Fruit fly (Drosophila melanogaster) whole organism, embryonic: ENCODE results near the gene CG9150.

ENCODE experiments used
- Antp ChIP-seq: fragments of 200-800 bp; sonication (Bioruptor generic); optimal IDR thresholded peaks from 3 replicates; lab custom pipeline; 2016; ENCODE audit warnings: missing biosample characterization, missing genetic modification characterization
- Bdp1 ChIP-seq: fragments of 200-800 bp; sonication (Bioruptor generic); optimal IDR thresholded peaks from 3 replicates; lab custom pipeline; 2016; ENCODE audit warnings: missing biosample characterization, missing genetic modification characterization
- CG1024 ChIP-seq: fragments of 200-800 bp; sonication (Bioruptor generic); IDR thresholded peaks from 2 replicates; pipeline ENCODE4 v1.3.6; 2022; ENCODE audit warnings: missing biosample characterization, missing genetic modification characterization
- CG10366 ChIP-seq: fragments of 200-800 bp; sonication (Bioruptor generic); IDR thresholded peaks from 2 replicates; pipeline ENCODE4 v1.3.6; 2022; ENCODE audit warnings: missing biosample characterization, missing genetic modification characterization
- CG10543 ChIP-seq: fragments of 200-800 bp; sonication (Bioruptor generic); optimal IDR thresholded peaks from 3 replicates; lab custom pipeline; 2017; ENCODE audit warnings: missing biosample characterization, mild to moderate bottlenecking, missing genetic modification characterization, moderate library complexity
- CG11247 ChIP-seq: fragments of 200-800 bp; sonication (Bioruptor generic); IDR thresholded peaks from 2 replicates; pipeline ENCODE4 v1.3.6; 2022; ENCODE audit warnings: missing biosample characterization, missing genetic modification characterization
- CG12942 ChIP-seq: fragments of 200-800 bp; sonication (Bioruptor generic); optimal IDR thresholded peaks from 3 replicates; lab custom pipeline; 2016; ENCODE audit warnings: missing biosample characterization, missing genetic modification characterization
- CG1832 ChIP-seq: fragments of 200-800 bp; sonication (Bioruptor generic); optimal IDR thresholded peaks from 2 replicates; lab custom pipeline; 2017; ENCODE audit warnings: missing biosample characterization, mild to moderate bottlenecking, missing genetic modification characterization, inconsistent platforms
- CG18476 ChIP-seq: fragments of 200-800 bp; sonication (Bioruptor generic); optimal IDR thresholded peaks from 2 replicates; lab custom pipeline; 2016; ENCODE audit warnings: missing biosample characterization, mild to moderate bottlenecking, missing genetic modification characterization
- CG2202 ChIP-seq: fragments of 200-800 bp; sonication (Bioruptor generic); optimal IDR thresholded peaks from 2 replicates; lab custom pipeline; 2018; ENCODE audit warnings: missing biosample characterization, mild to moderate bottlenecking, missing genetic modification characterization
- CG30403 ChIP-seq: fragments of 200-800 bp; sonication (Bioruptor generic); optimal IDR thresholded peaks from 3 replicates; lab custom pipeline; 2016; ENCODE audit warnings: missing biosample characterization, missing genetic modification characterization
- CG32767 ChIP-seq: fragments of 200-800 bp; sonication (Bioruptor generic); IDR thresholded peaks from 2 replicates; pipeline ENCODE4 v1.3.6; 2022; ENCODE audit warnings: missing biosample characterization, missing genetic modification characterization
- CG6765 ChIP-seq: fragments of 200-800 bp; sonication (Bioruptor generic); optimal IDR thresholded peaks from 3 replicates; lab custom pipeline; 2017; ENCODE audit warnings: missing biosample characterization, mild to moderate bottlenecking, missing genetic modification characterization
- CG7928 ChIP-seq: fragments of 200-800 bp; sonication (Bioruptor generic); optimal IDR thresholded peaks from 2 replicates; lab custom pipeline; 2017; ENCODE audit warnings: missing biosample characterization, mild to moderate bottlenecking, missing genetic modification characterization
- CG9437 ChIP-seq: fragments of 200-800 bp; sonication (Bioruptor generic); optimal IDR thresholded peaks from 2 replicates; lab custom pipeline; 2018; ENCODE audit warnings: missing biosample characterization, mild to moderate bottlenecking, missing genetic modification characterization
- CG9727 ChIP-seq: fragments of 200-800 bp; sonication (Bioruptor generic); optimal IDR thresholded peaks from 3 replicates; lab custom pipeline; 2017; ENCODE audit warnings: missing biosample characterization, mild to moderate bottlenecking, missing genetic modification characterization
- Dfd ChIP-seq, 2 experiments: fragments of >200 bp; optimal IDR thresholded peaks; 2 replicates each; lab custom pipeline; 2017; ENCODE audit warnings: missing biosample characterization in 2 of 2, missing genetic modification characterization in 2 of 2
- Dll ChIP-seq: fragments of 200-800 bp; sonication (Bioruptor generic); IDR thresholded peaks from 4 replicates; pipeline ENCODE4 v1.3.6; 2022; ENCODE audit warnings: missing biosample characterization, missing genetic modification characterization; ENCODE audit not compliant: partially characterized antibody
- Doc2 ChIP-seq: fragments of 200-800 bp; sonication (Bioruptor generic); IDR thresholded peaks from 2 replicates; pipeline ENCODE4 v1.3.6; 2022; ENCODE audit warnings: missing biosample characterization, missing genetic modification characterization
- Fer1 ChIP-seq: fragments of 200-800 bp; sonication (Bioruptor generic); optimal IDR thresholded peaks from 2 replicates; lab custom pipeline; 2017; ENCODE audit warnings: missing biosample characterization, mild to moderate bottlenecking, missing genetic modification characterization
- HLH4C ChIP-seq: fragments of 200-800 bp; sonication (Bioruptor generic); IDR thresholded peaks from 3 replicates; pipeline ENCODE4 v1.3.6; 2022; ENCODE audit warnings: missing biosample characterization, missing genetic modification characterization; ENCODE audit not compliant: partially characterized antibody
- Hand ChIP-seq: fragments of 200-800 bp; sonication (Bioruptor generic); optimal IDR thresholded peaks from 2 replicates; lab custom pipeline; 2017; ENCODE audit warnings: mild to moderate bottlenecking, missing biosample characterization, missing genetic modification reagents, missing genetic modification characterization
- Hr3 ChIP-seq: fragments of 200-800 bp; sonication (Bioruptor generic); optimal IDR thresholded peaks from 3 replicates; lab custom pipeline; 2016; ENCODE audit warnings: missing biosample characterization, missing genetic modification characterization
- Hr78 ChIP-seq, 2 experiments: fragments of 200-800 bp in 1 of 2; fragments of >200 bp in 1 of 2; sonication (Bioruptor generic) in 1 of 2; optimal IDR thresholded peaks; 2 replicates each; lab custom pipeline; 2017 to 2019; ENCODE audit warnings: missing biosample characterization in 2 of 2, missing genetic modification characterization in 2 of 2, mild to moderate bottlenecking in 1 of 2, moderate library complexity in 1 of 2
- Lim3 ChIP-seq: fragments of 200-800 bp; sonication (Bioruptor generic); IDR thresholded peaks from 2 replicates; pipeline ENCODE4 v1.3.6; 2022; ENCODE audit warnings: missing biosample characterization, missing genetic modification characterization
- Med ChIP-seq: fragments of 200-800 bp; sonication (Bioruptor generic); peaks from one replicate; lab custom pipeline; 2016; ENCODE audit warnings: missing biosample characterization, missing genetic modification characterization, mild to moderate bottlenecking, inconsistent platforms, moderate library complexity
- Meics ChIP-seq: fragments of 200-800 bp; sonication (Bioruptor generic); optimal IDR thresholded peaks from 2 replicates; lab custom pipeline; 2017; ENCODE audit warnings: missing biosample characterization, mild to moderate bottlenecking, missing genetic modification characterization
- NfI ChIP-seq: fragments of 200-800 bp; sonication (Bioruptor generic); optimal IDR thresholded peaks from 3 replicates; lab custom pipeline; 2018; ENCODE audit warnings: missing biosample characterization, mild to moderate bottlenecking, missing genetic modification characterization, moderate library complexity
- Pdp1 ChIP-seq, 2 experiments: fragments of 200-800 bp; sonication (Bioruptor generic); optimal IDR thresholded peaks; 3 replicates each; lab custom pipeline; 2016; ENCODE audit warnings: missing biosample characterization in 2 of 2, missing genetic modification characterization in 2 of 2, mild to moderate bottlenecking in 1 of 2, moderate library complexity in 1 of 2
- Sin3A ChIP-seq: fragments of >200 bp; optimal IDR thresholded peaks from 2 replicates; lab custom pipeline; 2018
- abd-A ChIP-seq: fragments of 200-800 bp; sonication (Bioruptor generic); optimal IDR thresholded peaks from 3 replicates; lab custom pipeline; 2019; ENCODE audit warnings: missing biosample characterization, mild to moderate bottlenecking, missing genetic modification characterization, moderate library complexity
- ap ChIP-seq: fragments of 200-800 bp; sonication (Bioruptor generic); IDR thresholded peaks from 2 replicates; pipeline ENCODE4 v1.3.6; 2022; ENCODE audit warnings: missing biosample characterization, missing genetic modification characterization
- ase ChIP-seq: fragments of 200-800 bp; sonication (Bioruptor generic); IDR thresholded peaks from 3 replicates; pipeline ENCODE4 v1.3.6; 2022; ENCODE audit warnings: missing biosample characterization, missing genetic modification characterization
- bigmax ChIP-seq: fragments of 200-800 bp; sonication (Bioruptor generic); optimal IDR thresholded peaks from 2 replicates; lab custom pipeline; 2018; ENCODE audit warnings: missing biosample characterization, mild to moderate bottlenecking, missing genetic modification characterization
- cwo ChIP-seq: fragments of 200-800 bp; sonication (Bioruptor generic); optimal IDR thresholded peaks from 3 replicates; lab custom pipeline; 2017; ENCODE audit warnings: missing biosample characterization, missing genetic modification characterization, mild to moderate bottlenecking, moderate library complexity, missing genetic modification reagents
- dmrt11E ChIP-seq: fragments of 200-800 bp; sonication (Bioruptor generic); optimal IDR thresholded peaks from 3 replicates; lab custom pipeline; 2018; ENCODE audit warnings: missing biosample characterization, mild to moderate bottlenecking, missing genetic modification characterization, moderate library complexity
- en ChIP-seq: fragments of 200-800 bp; sonication (Bioruptor generic); optimal IDR thresholded peaks from 2 replicates; lab custom pipeline; 2016; ENCODE audit warnings: missing biosample characterization, missing genetic modification characterization
- fd3F ChIP-seq: fragments of 200-800 bp; sonication (Bioruptor generic); optimal IDR thresholded peaks from 2 replicates; lab custom pipeline; 2018; ENCODE audit warnings: missing biosample characterization, mild to moderate bottlenecking, missing genetic modification characterization, moderate library complexity
- gce ChIP-seq: fragments of 200-800 bp; sonication (Bioruptor generic); IDR thresholded peaks from 3 replicates; pipeline ENCODE4 v1.3.6; 2022; ENCODE audit warnings: missing biosample characterization, missing genetic modification characterization
- gcm ChIP-seq: fragments of 200-800 bp; sonication (Bioruptor generic); optimal IDR thresholded peaks from 2 replicates; lab custom pipeline; 2019; ENCODE audit warnings: missing biosample characterization, mild to moderate bottlenecking, missing genetic modification characterization, moderate library complexity
- inv ChIP-seq: fragments of 200-800 bp; sonication (Bioruptor generic); IDR thresholded peaks from 2 replicates; pipeline ENCODE4 v1.3.6; 2022; ENCODE audit warnings: missing biosample characterization, missing genetic modification characterization; ENCODE audit not compliant: partially characterized antibody
- nau ChIP-seq: fragments of 200-800 bp; sonication (Bioruptor generic); optimal IDR thresholded peaks from 3 replicates; lab custom pipeline; 2017; ENCODE audit warnings: missing biosample characterization, mild to moderate bottlenecking, missing genetic modification characterization, missing genetic modification reagents
- nom ChIP-seq: fragments of 200-800 bp; sonication (Bioruptor generic); optimal IDR thresholded peaks from 2 replicates; lab custom pipeline; 2017; ENCODE audit warnings: missing biosample characterization, missing genetic modification characterization, mild to moderate bottlenecking, moderate library complexity, missing genetic modification reagents
- schlank ChIP-seq: fragments of 200-800 bp; sonication (Bioruptor generic); optimal IDR thresholded peaks from 2 replicates; lab custom pipeline; 2018; ENCODE audit warnings: missing biosample characterization, mild to moderate bottlenecking, missing genetic modification characterization
- sna ChIP-seq: fragments of 200-800 bp; sonication (Bioruptor generic); IDR thresholded peaks from 2 replicates; pipeline ENCODE4 v1.3.6; 2022; ENCODE audit warnings: missing biosample characterization, missing genetic modification characterization; ENCODE audit not compliant: partially characterized antibody
- tup ChIP-seq: fragments of 200-800 bp; sonication (Bioruptor generic); optimal IDR thresholded peaks from 2 replicates; lab custom pipeline; 2016; ENCODE audit warnings: missing biosample characterization, mild to moderate bottlenecking, missing genetic modification characterization, moderate library complexity
- z ChIP-seq: fragments of 200-800 bp; sonication (Bioruptor generic); IDR thresholded peaks from 3 replicates; pipeline ENCODE4 v1.3.6; 2022; ENCODE audit warnings: missing biosample characterization, missing genetic modification characterization
- zfh1 ChIP-seq: fragments of 200-800 bp; sonication (Bioruptor generic); IDR thresholded peaks from 3 replicates; pipeline ENCODE4 v1.3.6; 2022; ENCODE audit warnings: missing biosample characterization, missing genetic modification characterization

CG9150 gene

dm6 chr2L:6088371-6089365 is 20.3 kb upstream of the CG9150 start (continued):
- TF ChIP-seq CG12942 (GFP tag; lab: Kevin White, UChicago) (no peak), schlank (no peak), z (peak; percentile 91), Meics (GFP tag; lab: Kevin White, UChicago) (peak; percentile 49), inv (no peak), fd3F (GFP tag; lab: Kevin White, UChicago) (peak; percentile 3), CG10366 (GFP tag; lab: Robert Waterston, UW) (no peak), Bdp1 (GFP tag; lab: Kevin White, UChicago) (no peak), zfh1 (no peak), Dfd (GFP tag; optimal IDR thresholded peaks at IDR 0.05; lab: Kevin White, UChicago) (no peak), tup (no peak), CG1024 (GFP tag; lab: Robert Waterston, UW) (no peak), CG6765 (peak; percentile 38), dmrt11E (tag; lab: Kevin White, UChicago) (no peak), CG18476 (no peak), CG10543 (GFP tag; lab: Kevin White, UChicago) (peak; percentile 98), Lim3 (no peak), CG7928 (no peak), abd-A (tag; lab: Kevin White, UChicago) (peak; percentile 95), nom (GFP tag; lab: Kevin White, UChicago) (no peak), Sin3A (lab: Kevin White, UChicago) (no peak), Doc2 (GFP tag; lab: Robert Waterston, UW) (no peak), CG11247 (no peak), Med (peak; percentile 97), CG32767 (GFP tag; lab: Robert Waterston, UW) (peak; percentile 88), Hr3 (GFP tag; lab: Kevin White, UChicago) (no peak), bigmax (GFP tag; lab: Kevin White, UChicago) (no peak), CG9727 (GFP tag; lab: Kevin White, UChicago) (peak; percentile 25), CG30403 (GFP tag; lab: Kevin White, UChicago) (peak; percentile 6), sna (GFP tag; lab: Robert Waterston, UW) (peak; percentile 66), ap (GFP tag; lab: Robert Waterston, UW) (no peak), cwo (GFP tag; lab: Kevin White, UChicago) (peak; percentile 98), Pdp1 (GFP tag; optimal IDR thresholded peaks at IDR 0.05; lab: Kevin White, UChicago) (peak in 1 of 2 experiments; percentile 64), Antp (GFP tag; lab: Kevin White, UChicago) (no peak), HLH4C (GFP tag; lab: Robert Waterston, UW) (peak; percentile 44; the same call in 1 of the 3 replicates), CG1832 (GFP tag; lab: Kevin White, UChicago) (no peak), Hand (GFP tag; lab: Kevin White, UChicago) (peak; percentile 51), gce (GFP tag; lab: Robert Waterston, UW) (peak; percentile 77; the same call in 2 of the 3 replicates), nau (GFP tag; lab: Kevin White, UChicago) (no peak), CG9437 (GFP tag; lab: Kevin White, UChicago) (no peak), NfI (peak; percentile 46), Fer1 (GFP tag; lab: Kevin White, UChicago) (peak; percentile 30), gcm (GFP tag; lab: Kevin White, UChicago) (peak; percentile 57), Dll (GFP tag; lab: Robert Waterston, UW) (peak; percentile 36; the same call in 1 of the 4 replicates), en (GFP tag; lab: Kevin White, UChicago) (no peak), ase (no peak), CG2202 (tag; lab: Kevin White, UChicago) (peak; percentile 13), Hr78 (GFP tag; optimal IDR thresholded peaks at IDR 0.05; lab: Kevin White, UChicago) (peak in 1 of 2 experiments; percentile 82)
